Fruit fly (Drosophila melanogaster): Measurements from ENCODE around the gene CG2656.

CG2656 gene

dm6 chr3R:7127966-7128365 is 16.6 kb upstream of the CG2656 start, which contains the start of gene CG10068 (continued):
- TF ChIP-seq schlank (tag; optimal IDR thresholded peaks at IDR 0.05) (peak; percentile 45), Hr51 (GFP tag; optimal IDR thresholded peaks at IDR 0.05) (peak; percentile 86 to 87), amos (GFP tag; IDR thresholded peaks at IDR 0.05; ENCODE audit: partially characterized antibody) (no peak), CG7556 (GFP tag; optimal IDR thresholded peaks at IDR 0.05) (peak; percentile 83), CG2875 (GFP tag; optimal IDR thresholded peaks at IDR 0.05) (peak; percentile 77), CG15269 (tag; optimal IDR thresholded peaks at IDR 0.05) (peak; percentile 88), az2 (GFP tag; optimal IDR thresholded peaks at IDR 0.05) (peak; percentile 89), pnt (GFP tag; optimal IDR thresholded peaks at IDR 0.05) (peak; percentile 72), Asciz (GFP tag; optimal IDR thresholded peaks at IDR 0.05) (peak; percentile 84), CG8290 (GFP tag; optimal IDR thresholded peaks at IDR 0.05) (peak; percentile 94), CG8290 (tag; optimal IDR thresholded peaks at IDR 0.05) (peak; percentile 73 to 86), sqz (GFP tag; optimal IDR thresholded peaks at IDR 0.05) (peak; percentile 99), D (optimal IDR thresholded peaks at IDR 0.05) (no peak), D (GFP tag; optimal IDR thresholded peaks at IDR 0.05) (peak; percentile 83), CG2202 (tag; optimal IDR thresholded peaks at IDR 0.05) (peak; percentile 87), E2f2 (GFP tag; IDR thresholded peaks at IDR 0.05) (peak; percentile 70), chinmo (GFP tag; IDR thresholded peaks at IDR 0.05; ENCODE audit: partially characterized antibody) (no peak), CG30403 (GFP tag; optimal IDR thresholded peaks at IDR 0.05) (peak; percentile 87), CG3995 (GFP tag; optimal IDR thresholded peaks at IDR 0.05) (peak; percentile 44), CG1602 (GFP tag; optimal IDR thresholded peaks at IDR 0.05) (peak; percentile 89), Xbp1 (GFP tag; optimal IDR thresholded peaks at IDR 0.05) (peak; percentile 89), dimm (GFP tag; IDR thresholded peaks at IDR 0.05) (no peak; the same call in 1 of the 2 replicates), Lpt (GFP tag; optimal IDR thresholded peaks at IDR 0.05) (no peak), CG4707 (GFP tag; optimal IDR thresholded peaks at IDR 0.05) (peak; percentile 28), CG15514 (GFP tag; optimal IDR thresholded peaks at IDR 0.05) (peak; percentile 85), CG11085 (GFP tag; IDR thresholded peaks at IDR 0.05) (no peak), sug (tag; optimal IDR thresholded peaks at IDR 0.05) (peak; percentile 72), Camta (GFP tag; optimal IDR thresholded peaks at IDR 0.05) (peak; percentile 83), CG7963 (GFP tag; IDR thresholded peaks at IDR 0.05; ENCODE audit: partially characterized antibody) (no peak), CG18262 (tag; optimal IDR thresholded peaks at IDR 0.05) (peak; percentile 91), lov (optimal IDR thresholded peaks at IDR 0.05) (no peak), lov (GFP tag; IDR thresholded peaks at IDR 0.05) (peak; percentile 94), CG14050 (GFP tag; IDR thresholded peaks at IDR 0.05) (peak; percentile 89), Hr39 (optimal IDR thresholded peaks at IDR 0.05) (no peak), dan (GFP tag; IDR thresholded peaks at IDR 0.05) (no peak), CG6683 (GFP tag; optimal IDR thresholded peaks at IDR 0.05) (peak; percentile 71), H15 (GFP tag; IDR thresholded peaks at IDR 0.05) (peak; percentile 90), Sry-δ (GFP tag; optimal IDR thresholded peaks at IDR 0.05) (peak; percentile 68), D19A (tag; optimal IDR thresholded peaks at IDR 0.05) (peak; percentile 83), Abd-B (GFP tag; optimal IDR thresholded peaks at IDR 0.05) (peak; percentile 86), cas (GFP tag; IDR thresholded peaks at IDR 0.05) (peak; percentile 65), CG6813 (GFP tag; optimal IDR thresholded peaks at IDR 0.05) (peak; percentile 74), GATAe (GFP tag; conservative IDR thresholded peaks at IDR 0.05) (no peak; the same call in 1 of the 2 replicates), grau (tag; optimal IDR thresholded peaks at IDR 0.05) (peak; percentile 84), CG4617 (GFP tag; optimal IDR thresholded peaks at IDR 0.05; ENCODE audit: borderline replicate concordance) (peak; percentile 78), CG1603 (tag; optimal IDR thresholded peaks at IDR 0.05) (peak; percentile 89), crol (GFP tag; IDR thresholded peaks at IDR 0.05) (peak; percentile 45; the same call in 1 of the 2 replicates), HmgD (GFP tag; optimal IDR thresholded peaks at IDR 0.05) (peak; percentile 60), Nf-YA (GFP tag; IDR thresholded peaks at IDR 0.05) (peak; percentile 89), unpg (GFP tag; optimal IDR thresholded peaks at IDR 0.05) (peak; percentile 93), bigmax (GFP tag; optimal IDR thresholded peaks at IDR 0.05) (peak; percentile 18)
